Fruit fly (Drosophila melanogaster) Kc167 (cell line): ENCODE results near the gene Ac76E.

ENCODE experiments used
- Myc ChIP-seq: fragments of >200 bp; optimal IDR thresholded peaks from 2 replicates; lab custom pipeline; 2017; ENCODE audit warnings: missing external identifiers
- insv ChIP-seq: fragments of >200 bp; optimal IDR thresholded peaks from 3 replicates; lab custom pipeline; 2018; ENCODE audit warnings: missing external identifiers
- psq ChIP-seq: fragments of >200 bp; optimal IDR thresholded peaks from 2 replicates; lab custom pipeline; 2017; ENCODE audit warnings: missing external identifiers

DNA sequence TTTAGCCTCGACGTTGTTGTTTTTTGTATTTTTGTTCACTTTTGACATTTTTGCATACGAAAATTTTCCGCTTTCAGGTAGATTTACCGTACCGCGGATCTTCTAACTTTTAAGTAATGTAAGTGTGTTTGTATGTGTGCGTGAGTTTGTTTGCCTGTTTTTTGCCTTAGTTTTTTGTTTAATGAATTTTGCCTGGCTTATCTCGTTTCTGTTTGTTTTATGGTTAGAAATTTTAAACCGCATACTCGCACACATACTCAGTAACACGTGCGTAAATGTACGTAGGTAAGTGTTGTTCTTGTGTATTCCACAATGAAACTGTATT, 41.4 kb upstream of the Ac76E start:
- TF ChIP-seq insv (no peak), Myc (no peak), psq (lab: Kevin White, UChicago) (no peak)
